Fruit fly (Drosophila melanogaster) whole organism, wandering third instar larva: ENCODE results near the gene Pex3.
A peak's percentile ranks its signal among the peaks of the same experiment; 100 is the strongest.

Source experiments
- Abd-B ChIP-seq: fragments of >200 bp; optimal IDR thresholded peaks from 2 replicates; lab custom pipeline; 2017; ENCODE audit warnings: missing biosample characterization, missing genetic modification characterization
- Dfd ChIP-seq: fragments of >200 bp; optimal IDR thresholded peaks from 2 replicates; lab custom pipeline; 2017; ENCODE audit warnings: missing biosample characterization, missing genetic modification characterization
- OdsH ChIP-seq: fragments of 200-800 bp; sonication (Bioruptor generic); optimal IDR thresholded peaks from 2 replicates; lab custom pipeline; 2016; ENCODE audit warnings: missing biosample characterization, mild to moderate bottlenecking, missing genetic modification characterization
- Sp1 ChIP-seq: fragments of 200-800 bp; sonication (Bioruptor generic); optimal IDR thresholded peaks from 3 replicates; lab custom pipeline; 2019; ENCODE audit warnings: missing biosample characterization, mild to moderate bottlenecking, missing genetic modification characterization, moderate library complexity
- dsf ChIP-seq: sonication (Bioruptor generic); optimal IDR thresholded peaks from 2 replicates; lab custom pipeline; 2016; ENCODE audit warnings: missing biosample characterization, missing genetic modification characterization, borderline replicate concordance
- h ChIP-seq: fragments of 200-800 bp; sonication (Bioruptor generic); optimal IDR thresholded peaks from 3 replicates; lab custom pipeline; 2016; ENCODE audit warnings: missing biosample characterization, mild to moderate bottlenecking, missing genetic modification characterization
- pan ChIP-seq: fragments of >200 bp; optimal IDR thresholded peaks from 2 replicates; lab custom pipeline; 2017
- woc ChIP-seq: sonication (Bioruptor generic); optimal IDR thresholded peaks from 2 replicates; lab custom pipeline; 2016; ENCODE audit warnings: missing biosample characterization, mild to moderate bottlenecking, missing genetic modification characterization

- TF ChIP-seq Abd-B (GFP tag; lab: Kevin White, UChicago) = no peak
- no peak for TF ChIP-seq Dfd (GFP tag; lab: Kevin White, UChicago)
- peak; percentile 15 for TF ChIP-seq woc (GFP tag; lab: Kevin White, UChicago)
- TF ChIP-seq Sp1 (GFP tag; lab: Kevin White, UChicago) = peak; percentile 56
- no peak for TF ChIP-seq pan
- peak; percentile 22 for TF ChIP-seq h (GFP tag; lab: Kevin White, UChicago)
- TF ChIP-seq OdsH = peak; percentile 24
- no peak for TF ChIP-seq dsf (GFP tag; lab: Kevin White, UChicago)
Observed at dm6 chr3L:15180816-15181215, 36.7 kb downstream of the Pex3 start.
